Worm (Caenorhabditis elegans) whole organism, young adult: ENCODE results near the gene syd-1.

Source experiments
- F49E8.2 ChIP-seq: sonication (generic microtip); optimal IDR thresholded peaks from 3 replicates; lab custom pipeline; 2017; ENCODE audit warnings: missing genetic modification characterization, mild to moderate bottlenecking, missing compliant biosample characterization, antibody characterized with exemption, moderate library complexity; ENCODE audit not compliant: insufficient read depth
- egl-44 ChIP-seq: fragments of 200-800 bp; sonication (Bioruptor generic); IDR thresholded peaks from 2 replicates; pipeline ENCODE4 v1.3.6; 2022; ENCODE audit warnings: missing genetic modification reagents, missing genetic modification characterization, missing compliant biosample characterization
- madf-8 ChIP-seq: fragments of 200-800 bp; sonication (Bioruptor generic); conservative IDR thresholded peaks from 2 replicates; pipeline ENCODE4 v1.3.6; 2022; ENCODE audit warnings: missing genetic modification reagents, missing genetic modification characterization, missing compliant biosample characterization
- ztf-3 ChIP-seq: fragments of 200-800 bp; sonication (Bioruptor generic); optimal IDR thresholded peaks from 2 replicates; lab custom pipeline; 2018; ENCODE audit warnings: mild to moderate bottlenecking, missing genetic modification characterization, missing compliant biosample characterization

ce11 chrII:7639036-7639435 lies 44.3 kb upstream of the syd-1 start:
- TF ChIP-seq ztf-3 (GFP tag; lab: Kevin White, UChicago) (no peak), egl-44 (GFP tag; lab: Robert Waterston, UW) (no peak), F49E8.2 (no peak), madf-8 (GFP tag; lab: Robert Waterston, UW) (no peak)
